Fruit fly (Drosophila melanogaster): Measurements from ENCODE around the gene Gnpnat.

Gnpnat gene

dm6 chr3R:29745056-29745455 is 7.0 kb downstream of the Gnpnat start, which contains the start of the genes Wdr24 and IntS11 (continued):
- TF ChIP-seq Ada2b (GFP tag; IDR thresholded peaks at IDR 0.05) (peak; percentile 84), bigmax (GFP tag; optimal IDR thresholded peaks at IDR 0.05) (no peak), CG11085 (GFP tag; IDR thresholded peaks at IDR 0.05) (peak; percentile 92), CG12391 (tag; optimal IDR thresholded peaks at IDR 0.05) (peak; percentile 84), ase (GFP tag; IDR thresholded peaks at IDR 0.05) (peak; percentile 86), fd3F (GFP tag; optimal IDR thresholded peaks at IDR 0.05) (peak; percentile 88), chinmo (GFP tag; IDR thresholded peaks at IDR 0.05; ENCODE audit: partially characterized antibody) (0 out of 4 replicates have a peak, but pooled peaks have one; percentile 57), kni (GFP tag; optimal IDR thresholded peaks at IDR 0.05) (no peak), Xrp1 (GFP tag; IDR thresholded peaks at IDR 0.05) (peak; percentile 79), CG18476 (GFP tag; optimal IDR thresholded peaks at IDR 0.05) (peak; percentile 82), CG30020 (tag; optimal IDR thresholded peaks at IDR 0.05) (peak; percentile 45), Doc3 (GFP tag; IDR thresholded peaks at IDR 0.05; ENCODE audit: partially characterized antibody) (no peak), CG31365 (tag; optimal IDR thresholded peaks at IDR 0.05) (peak; percentile 9), Chrac-16 (GFP tag; optimal IDR thresholded peaks at IDR 0.05) (peak; percentile 80), B-H1 (GFP tag; IDR thresholded peaks at IDR 0.05) (peak; percentile 80; the same call in 2 of the 3 replicates), CG7963 (GFP tag; IDR thresholded peaks at IDR 0.05; ENCODE audit: partially characterized antibody) (no peak), dati (GFP tag; IDR thresholded peaks at IDR 0.05) (0 out of 2 replicates have a peak, but pooled peaks have one; percentile 39), ap (GFP tag; IDR thresholded peaks at IDR 0.05) (peak; percentile 76), CG9609 (GFP tag; optimal IDR thresholded peaks at IDR 0.05) (peak; percentile 69), Ssrp (tag; optimal IDR thresholded peaks at IDR 0.05) (peak; percentile 74), CG15479 (GFP tag; optimal IDR thresholded peaks at IDR 0.05) (no peak), gfzf (GFP tag; optimal IDR thresholded peaks at IDR 0.05) (peak; percentile 61), esg (GFP tag; conservative IDR thresholded peaks at IDR 0.05) (peak; percentile 91), sr (GFP tag; IDR thresholded peaks at IDR 0.05) (peak; percentile 31; the same call in 1 of the 3 replicates), CG18599 (GFP tag; optimal IDR thresholded peaks at IDR 0.05) (peak; percentile 84), CG7928 (GFP tag; optimal IDR thresholded peaks at IDR 0.05) (peak; percentile 25), HHEX (GFP tag; optimal IDR thresholded peaks at IDR 0.05) (peak; percentile 69), da (GFP tag; optimal IDR thresholded peaks at IDR 0.05) (no peak), gcm2 (GFP tag; optimal IDR thresholded peaks at IDR 0.05) (peak; percentile 4), peb (GFP tag; IDR thresholded peaks at IDR 0.05) (peak; percentile 71), Lhr (GFP tag; optimal IDR thresholded peaks at IDR 0.05) (no peak), hkb (optimal IDR thresholded peaks at IDR 0.05) (peak; percentile 97), hkb (GFP tag; IDR thresholded peaks at IDR 0.05) (peak; percentile 73), bowl (GFP tag; IDR thresholded peaks at IDR 0.05) (0 out of 2 replicates have a peak, but pooled peaks have one; percentile 34), CG18764 (GFP tag; optimal IDR thresholded peaks at IDR 0.05) (peak; percentile 53), CG9797 (GFP tag; optimal IDR thresholded peaks at IDR 0.05) (peak; percentile 87), bbx (GFP tag; IDR thresholded peaks at IDR 0.05; ENCODE audit: partially characterized antibody) (no peak), CG2712 (tag; optimal IDR thresholded peaks at IDR 0.05) (peak; percentile 81), ham (GFP tag; IDR thresholded peaks at IDR 0.05) (peak; percentile 77; the same call in 1 of the 2 replicates), mld (GFP tag; IDR thresholded peaks at IDR 0.05; ENCODE audit: partially characterized antibody) (no peak), CG12659 (GFP tag; optimal IDR thresholded peaks at IDR 0.05) (peak; percentile 91), zfh1 (GFP tag; IDR thresholded peaks at IDR 0.05) (peak; percentile 81), CG4360 (GFP tag; IDR thresholded peaks at IDR 0.05) (0 out of 2 replicates have a peak, but pooled peaks have one; percentile 32), CG4707 (GFP tag; optimal IDR thresholded peaks at IDR 0.05) (no peak), CG7786 (GFP tag; optimal IDR thresholded peaks at IDR 0.05) (peak; percentile 73), stc (GFP tag; IDR thresholded peaks at IDR 0.05) (peak; percentile 87), Atf-2 (GFP tag; optimal IDR thresholded peaks at IDR 0.05) (peak; percentile 47), lov (optimal IDR thresholded peaks at IDR 0.05) (no peak), lov (GFP tag; IDR thresholded peaks at IDR 0.05) (no peak), dimm (GFP tag; IDR thresholded peaks at IDR 0.05) (peak; percentile 79), CG6791 (GFP tag; IDR thresholded peaks at IDR 0.05; ENCODE audit: partially characterized antibody) (no peak)
